Worm (Caenorhabditis elegans): ENCODE measurements around the gene clec-38.

The clec-38 gene

ce11 chrV:16742123-16742522, 6.7 kb upstream of the clec-38 start, which contains the start of gene T25E12.6:
TSS of gene T25E12.6 (plus strand) at chrV:16742423.
- TF ChIP-seq unc-62 (GFP tag; optimal IDR thresholded peaks at IDR 0.05), result no peak

ce11 chrV:16739100-16739499, 3.7 kb upstream of the clec-38 start, which contains the start of the genes clec-29 and clec-39:
TSS of gene clec-29 (minus strand) at chrV:16739200.
TSS of gene clec-39 (plus strand) at chrV:16739268.
- TF ChIP-seq unc-62 (GFP tag; optimal IDR thresholded peaks at IDR 0.05), result no peak

- no peak for TF ChIP-seq unc-62 (GFP tag; optimal IDR thresholded peaks at IDR 0.05)
These were observed 1.7 kb downstream of the clec-38 start, which contains the start of gene T25E12.16 for ce11 chrV:16733681-16734080. TSS of gene T25E12.16 (minus strand) at chrV:16733781.

ce11 chrV:16731600-16731999, 3.8 kb downstream of the clec-38 start, which contains the start of gene srz-100:
TSS of gene srz-100 (plus strand) at chrV:16731900.
- no peak for TF ChIP-seq unc-62 (GFP tag; optimal IDR thresholded peaks at IDR 0.05)

- no peak for TF ChIP-seq unc-62 (GFP tag; optimal IDR thresholded peaks at IDR 0.05)
These were observed 5.5 kb downstream of the clec-38 start, which contains the start of gene srz-99 for ce11 chrV:16729961-16730360. TSS of gene srz-99 (plus strand) at chrV:16730261.

- no peak for TF ChIP-seq unc-62 (GFP tag; optimal IDR thresholded peaks at IDR 0.05)
These were observed 7.0 kb downstream of the clec-38 start, which contains the start of gene fbxa-127 for ce11 chrV:16728431-16728830. TSS of gene fbxa-127 (plus strand) at chrV:16728731.

ce11 chrV:16726915-16727314, 8.5 kb downstream of the clec-38 start, which contains the start of gene T25E12.14:
TSS of gene T25E12.14 (plus strand) at chrV:16727215.
- TF ChIP-seq unc-62 (GFP tag; optimal IDR thresholded peaks at IDR 0.05), result no peak

ce11 chrV:16725955-16726354, 9.5 kb downstream of the clec-38 start:
- no peak for TF ChIP-seq unc-62 (GFP tag; optimal IDR thresholded peaks at IDR 0.05)

ce11 chrV:16724574-16724973, 10.8 kb downstream of the clec-38 start:
- TF ChIP-seq unc-62 (GFP tag; optimal IDR thresholded peaks at IDR 0.05), result no peak

ce11 chrV:16723744-16724143, 11.7 kb downstream of the clec-38 start, which contains the start of gene nhr-112:
TSS of gene nhr-112 (minus strand) at chrV:16723844.
- TF ChIP-seq unc-62 (GFP tag; optimal IDR thresholded peaks at IDR 0.05), result no peak

ce11 chrV:16716574-16716973, 18.8 kb downstream of the clec-38 start, which contains the start of gene srh-137:
TSS of gene srh-137 (minus strand) at chrV:16716674.
- no peak for TF ChIP-seq unc-62 (GFP tag; optimal IDR thresholded peaks at IDR 0.05)

ce11 chrV:16713797-16714196, 21.6 kb downstream of the clec-38 start:
- no peak for TF ChIP-seq unc-62 (GFP tag; optimal IDR thresholded peaks at IDR 0.05)

- TF ChIP-seq unc-62 (GFP tag; optimal IDR thresholded peaks at IDR 0.05), result no peak
These were observed 28.9 kb downstream of the clec-38 start, which contains the start of gene clec-9 for ce11 chrV:16706549-16706948. TSS of gene clec-9 (minus strand) at chrV:16706649.

ce11 chrV:16699752-16700259, 35.6 kb downstream of the clec-38 start, which contains the start of gene Y70C5C.1:
TSS of gene Y70C5C.1 (plus strand) at chrV:16700209.
- TF ChIP-seq unc-62 (GFP tag; optimal IDR thresholded peaks at IDR 0.05), result no peak

ce11 chrV:16697178-16697577, 38.2 kb downstream of the clec-38 start, which contains the start of gene srw-41:
TSS of gene srw-41 (plus strand) at chrV:16697478.
- TF ChIP-seq unc-62 (GFP tag; optimal IDR thresholded peaks at IDR 0.05), result no peak

ce11 chrV:16695499-16695898, 39.9 kb downstream of the clec-38 start:
- no peak for TF ChIP-seq unc-62 (GFP tag; optimal IDR thresholded peaks at IDR 0.05)

ce11 chrV:16694538-16694937, 40.9 kb downstream of the clec-38 start, which contains the start of gene srz-101:
TSS of gene srz-101 (plus strand) at chrV:16694838.
- no peak for TF ChIP-seq unc-62 (GFP tag; optimal IDR thresholded peaks at IDR 0.05)
